Fruit fly (Drosophila melanogaster) whole organism, embryonic: ENCODE data around the gene Helz.

Source experiments
- Atf3 ChIP-seq: fragments of 200-800 bp; sonication (Bioruptor generic); optimal IDR thresholded peaks from 3 replicates; lab custom pipeline; 2016; ENCODE audit warnings: missing biosample characterization, missing genetic modification characterization
- B-H1 ChIP-seq: fragments of 200-800 bp; sonication (Bioruptor generic); IDR thresholded peaks from 3 replicates; pipeline ENCODE4 v1.3.6; 2022; ENCODE audit warnings: missing biosample characterization, missing genetic modification characterization
- CG10274 ChIP-seq: fragments of 200-800 bp; sonication (Bioruptor generic); optimal IDR thresholded peaks from 3 replicates; lab custom pipeline; 2017; ENCODE audit warnings: missing biosample characterization, mild to moderate bottlenecking, missing genetic modification characterization
- CG10366 ChIP-seq: fragments of 200-800 bp; sonication (Bioruptor generic); IDR thresholded peaks from 2 replicates; pipeline ENCODE4 v1.3.6; 2022; ENCODE audit warnings: missing biosample characterization, missing genetic modification characterization
- CG10543 ChIP-seq: fragments of 200-800 bp; sonication (Bioruptor generic); optimal IDR thresholded peaks from 3 replicates; lab custom pipeline; 2017; ENCODE audit warnings: missing biosample characterization, mild to moderate bottlenecking, missing genetic modification characterization, moderate library complexity
- CG13296 ChIP-seq: fragments of 200-800 bp; sonication (Bioruptor generic); optimal IDR thresholded peaks from 3 replicates; lab custom pipeline; 2018; ENCODE audit warnings: missing biosample characterization, mild to moderate bottlenecking, missing genetic modification characterization
- CG14860 ChIP-seq: fragments of 200-800 bp; sonication (Bioruptor generic); IDR thresholded peaks from 3 replicates; pipeline ENCODE4 v1.3.6; 2022; ENCODE audit warnings: missing biosample characterization, missing genetic modification characterization; ENCODE audit not compliant: partially characterized antibody
- CG15514 ChIP-seq: fragments of 200-800 bp; sonication (Bioruptor generic); optimal IDR thresholded peaks from 3 replicates; lab custom pipeline; 2017; ENCODE audit warnings: missing biosample characterization, missing genetic modification characterization, mild to moderate bottlenecking, moderate library complexity, missing genetic modification reagents
- CG17359 ChIP-seq: fragments of 200-800 bp; sonication (Bioruptor generic); optimal IDR thresholded peaks from 3 replicates; lab custom pipeline; 2018; ENCODE audit warnings: missing biosample characterization, mild to moderate bottlenecking, missing genetic modification characterization, moderate library complexity
- CG17912 ChIP-seq: fragments of 200-800 bp; sonication (Bioruptor generic); optimal IDR thresholded peaks from 2 replicates; lab custom pipeline; 2018; ENCODE audit warnings: missing biosample characterization, mild to moderate bottlenecking, missing genetic modification characterization
- CG18011 ChIP-seq: fragments of 200-800 bp; sonication (Bioruptor generic); optimal IDR thresholded peaks from 2 replicates; lab custom pipeline; 2017; ENCODE audit warnings: missing biosample characterization, missing genetic modification characterization, mild to moderate bottlenecking, moderate library complexity, missing genotype
- CG1832 ChIP-seq: fragments of 200-800 bp; sonication (Bioruptor generic); optimal IDR thresholded peaks from 2 replicates; lab custom pipeline; 2017; ENCODE audit warnings: missing biosample characterization, mild to moderate bottlenecking, missing genetic modification characterization, inconsistent platforms
- CG18764 ChIP-seq: fragments of 200-800 bp; sonication (Bioruptor generic); optimal IDR thresholded peaks from 3 replicates; lab custom pipeline; 2016; ENCODE audit warnings: missing biosample characterization, missing genetic modification characterization
- CG2202 ChIP-seq: fragments of 200-800 bp; sonication (Bioruptor generic); optimal IDR thresholded peaks from 2 replicates; lab custom pipeline; 2018; ENCODE audit warnings: missing biosample characterization, mild to moderate bottlenecking, missing genetic modification characterization
- CG3281 ChIP-seq: fragments of 200-800 bp; sonication (Bioruptor generic); optimal IDR thresholded peaks from 3 replicates; lab custom pipeline; 2017; ENCODE audit warnings: missing biosample characterization, mild to moderate bottlenecking, missing genetic modification characterization
- CG3838 ChIP-seq: fragments of 200-800 bp; sonication (Bioruptor generic); optimal IDR thresholded peaks from 3 replicates; lab custom pipeline; 2016; ENCODE audit warnings: missing biosample characterization, missing genetic modification characterization
- CG5180 ChIP-seq: fragments of 200-800 bp; sonication (Bioruptor generic); optimal IDR thresholded peaks from 3 replicates; lab custom pipeline; 2017; ENCODE audit warnings: missing biosample characterization, missing genetic modification characterization, mild to moderate bottlenecking, moderate library complexity, missing genetic modification reagents
- CG6272 ChIP-seq: fragments of 200-800 bp; sonication (Bioruptor generic); IDR thresholded peaks from 2 replicates; pipeline ENCODE4 v1.3.6; 2022; ENCODE audit warnings: missing biosample characterization, missing genetic modification characterization
- CG9437 ChIP-seq: fragments of 200-800 bp; sonication (Bioruptor generic); optimal IDR thresholded peaks from 2 replicates; lab custom pipeline; 2018; ENCODE audit warnings: missing biosample characterization, mild to moderate bottlenecking, missing genetic modification characterization
- HmgD ChIP-seq: fragments of 200-800 bp; sonication (Bioruptor generic); optimal IDR thresholded peaks from 3 replicates; lab custom pipeline; 2016; ENCODE audit warnings: missing biosample characterization, missing genetic modification characterization
- HmgZ ChIP-seq: fragments of 200-800 bp; sonication (Bioruptor generic); optimal IDR thresholded peaks from 2 replicates; lab custom pipeline; 2018; ENCODE audit warnings: missing biosample characterization, mild to moderate bottlenecking, missing genetic modification characterization
- Hr3 ChIP-seq: fragments of 200-800 bp; sonication (Bioruptor generic); optimal IDR thresholded peaks from 3 replicates; lab custom pipeline; 2016; ENCODE audit warnings: missing biosample characterization, missing genetic modification characterization
- NC2β ChIP-seq: fragments of 200-800 bp; sonication (Bioruptor generic); optimal IDR thresholded peaks from 2 replicates; lab custom pipeline; 2016; ENCODE audit warnings: missing biosample characterization, missing genetic modification characterization
- Neu2 ChIP-seq: fragments of 200-800 bp; sonication (Bioruptor generic); optimal IDR thresholded peaks from 3 replicates; lab custom pipeline; 2016; ENCODE audit warnings: missing biosample characterization, missing genetic modification characterization, borderline replicate concordance
- Oli ChIP-seq: fragments of 200-800 bp; sonication (Bioruptor generic); optimal IDR thresholded peaks from 2 replicates; lab custom pipeline; 2018; ENCODE audit warnings: missing biosample characterization, mild to moderate bottlenecking, missing genetic modification characterization, moderate library complexity
- Rx ChIP-seq: fragments of 200-800 bp; sonication (Bioruptor generic); IDR thresholded peaks from 2 replicates; pipeline ENCODE4 v1.3.6; 2022; ENCODE audit warnings: missing biosample characterization, missing genetic modification characterization
- Side ChIP-seq: fragments of 200-800 bp; sonication (Bioruptor generic); optimal IDR thresholded peaks from 2 replicates; lab custom pipeline; 2016; ENCODE audit warnings: missing biosample characterization, missing genetic modification characterization
- YL-1 ChIP-seq: fragments of 200-800 bp; sonication (Bioruptor generic); optimal IDR thresholded peaks from 3 replicates; lab custom pipeline; 2017; ENCODE audit warnings: missing biosample characterization, mild to moderate bottlenecking, missing genetic modification characterization
- amos ChIP-seq: fragments of 200-800 bp; sonication (Bioruptor generic); IDR thresholded peaks from 2 replicates; pipeline ENCODE4 v1.3.6; 2022; ENCODE audit warnings: missing biosample characterization, missing genetic modification characterization; ENCODE audit not compliant: partially characterized antibody
- cas ChIP-seq: fragments of 200-800 bp; sonication (Bioruptor generic); IDR thresholded peaks from 2 replicates; pipeline ENCODE4 v1.3.6; 2022; ENCODE audit warnings: missing biosample characterization, missing genetic modification characterization
- cwo ChIP-seq: fragments of 200-800 bp; sonication (Bioruptor generic); optimal IDR thresholded peaks from 3 replicates; lab custom pipeline; 2017; ENCODE audit warnings: missing biosample characterization, missing genetic modification characterization, mild to moderate bottlenecking, moderate library complexity, missing genetic modification reagents
- dan ChIP-seq: fragments of 200-800 bp; sonication (Bioruptor generic); IDR thresholded peaks from 2 replicates; pipeline ENCODE4 v1.3.6; 2022; ENCODE audit warnings: missing biosample characterization, missing genetic modification characterization
- dm ChIP-seq: fragments of 200-800 bp; sonication (Bioruptor generic); optimal IDR thresholded peaks from 3 replicates; lab custom pipeline; 2016; ENCODE audit warnings: missing biosample characterization, missing genetic modification characterization
- exex ChIP-seq: fragments of 200-800 bp; sonication (Bioruptor generic); optimal IDR thresholded peaks from 4 replicates; lab custom pipeline; 2018; ENCODE audit warnings: missing biosample characterization, mild to moderate bottlenecking, missing genetic modification characterization, moderate library complexity
- gce ChIP-seq: fragments of 200-800 bp; sonication (Bioruptor generic); IDR thresholded peaks from 3 replicates; pipeline ENCODE4 v1.3.6; 2022; ENCODE audit warnings: missing biosample characterization, missing genetic modification characterization
- gfzf ChIP-seq: fragments of 200-800 bp; sonication (Bioruptor generic); optimal IDR thresholded peaks from 2 replicates; lab custom pipeline; 2016; ENCODE audit warnings: missing biosample characterization, mild to moderate bottlenecking, missing genetic modification characterization, moderate library complexity
- gro ChIP-seq: fragments of 200-800 bp; sonication (Bioruptor generic); optimal IDR thresholded peaks from 2 replicates; lab custom pipeline; 2016; ENCODE audit warnings: missing biosample characterization, missing genetic modification characterization
- gsb ChIP-seq: fragments of 200-800 bp; sonication (Bioruptor generic); IDR thresholded peaks from 2 replicates; pipeline ENCODE4 v1.3.6; 2022; ENCODE audit warnings: missing biosample characterization, missing genetic modification characterization
- lab ChIP-seq: fragments of 200-800 bp; sonication (Bioruptor generic); optimal IDR thresholded peaks from 3 replicates; lab custom pipeline; 2017; ENCODE audit warnings: missing biosample characterization, missing genetic modification characterization, mild to moderate bottlenecking, moderate library complexity, missing genetic modification reagents
- lola ChIP-seq, 3 experiments: fragments of >200 bp in 2 of 3; fragments of 200-800 bp in 1 of 3; sonication (Bioruptor generic) in 1 of 3; optimal IDR thresholded peaks; 2 replicates each; lab custom pipeline; 2017 to 2019; ENCODE audit warnings: missing biosample characterization in 3 of 3, missing genetic modification characterization in 3 of 3, mild to moderate bottlenecking in 1 of 3, moderate library complexity in 1 of 3
- luna ChIP-seq: fragments of 200-800 bp; sonication (Bioruptor generic); optimal IDR thresholded peaks from 2 replicates; lab custom pipeline; 2016; ENCODE audit warnings: missing biosample characterization, missing genetic modification characterization
- org-1 ChIP-seq: fragments of 200-800 bp; sonication (Bioruptor generic); optimal IDR thresholded peaks from 2 replicates; lab custom pipeline; 2017; ENCODE audit warnings: missing biosample characterization, missing genetic modification characterization
- sens-2 ChIP-seq: fragments of 200-800 bp; sonication (Bioruptor generic); IDR thresholded peaks from 2 replicates; pipeline ENCODE4 v1.3.6; 2022; ENCODE audit warnings: missing biosample characterization, missing genetic modification characterization
- sim ChIP-seq: fragments of 200-800 bp; sonication (Bioruptor generic); IDR thresholded peaks from 2 replicates; pipeline ENCODE4 v1.3.6; 2022; ENCODE audit warnings: missing biosample characterization, missing genetic modification characterization
- ssp ChIP-seq: fragments of 200-800 bp; sonication (Bioruptor generic); IDR thresholded peaks from 2 replicates; pipeline ENCODE4 v1.3.6; 2022; ENCODE audit warnings: missing biosample characterization, missing genetic modification characterization
- toy ChIP-seq: fragments of 200-800 bp; sonication (Bioruptor generic); IDR thresholded peaks from 2 replicates; pipeline ENCODE4 v1.3.6; 2022; ENCODE audit warnings: missing biosample characterization, missing genetic modification characterization
- trh ChIP-seq: fragments of 200-800 bp; sonication (Bioruptor generic); optimal IDR thresholded peaks from 2 replicates; lab custom pipeline; 2016; ENCODE audit warnings: missing biosample characterization, missing genetic modification characterization
- ttk ChIP-seq: fragments of 200-800 bp; sonication (Bioruptor generic); IDR thresholded peaks from 2 replicates; pipeline ENCODE4 v2.1.2; 2022; ENCODE audit warnings: missing biosample characterization, missing genetic modification characterization
- vfl ChIP-seq: fragments of 200-800 bp; sonication (Bioruptor generic); optimal IDR thresholded peaks from 2 replicates; lab custom pipeline; 2016; ENCODE audit warnings: missing biosample characterization, missing genetic modification characterization

Helz gene

dm6 chr3L:14759984-14760626, 29.6 kb upstream of the Helz start (continued):
- TF ChIP-seq CG15514 (GFP tag; lab: Kevin White, UChicago) = peak; percentile 36
- no peak for TF ChIP-seq CG13296 (GFP tag; lab: Kevin White, UChicago)
- TF ChIP-seq HmgZ (tag; lab: Kevin White, UChicago) = peak; percentile 42
- peak; percentile 45 for TF ChIP-seq CG18764
- TF ChIP-seq org-1 (GFP tag; lab: Kevin White, UChicago) = no peak
- TF ChIP-seq CG18011 (GFP tag; lab: Kevin White, UChicago) = peak; percentile 30
- TF ChIP-seq Atf3 = peak; percentile 44
- TF ChIP-seq dan (GFP tag; lab: Robert Waterston, UW) = no peak
- peak; percentile 77 for TF ChIP-seq Oli (tag; lab: Kevin White, UChicago)
- peak; percentile 38; the same call in 1 of the 3 replicates for TF ChIP-seq B-H1 (GFP tag; lab: Robert Waterston, UW)
- TF ChIP-seq gsb (GFP tag; lab: Robert Waterston, UW) = no peak
- TF ChIP-seq lab (GFP tag; lab: Kevin White, UChicago) = peak; percentile 58
- TF ChIP-seq trh (GFP tag; lab: Kevin White, UChicago) = peak; percentile 14
- TF ChIP-seq CG10366 (GFP tag; lab: Robert Waterston, UW) = peak; percentile 69
- peak; percentile 16 for TF ChIP-seq CG2202 (tag; lab: Kevin White, UChicago)
- TF ChIP-seq Neu2 = no peak
- TF ChIP-seq Rx = peak; percentile 26; the same call in 1 of the 2 replicates
- TF ChIP-seq CG6272 (GFP tag; lab: Robert Waterston, UW) = no peak
- no peak for TF ChIP-seq CG3838 (GFP tag; lab: Kevin White, UChicago)
- TF ChIP-seq Hr3 (GFP tag; lab: Kevin White, UChicago) = peak; percentile 63
- TF ChIP-seq lola (GFP tag; optimal IDR thresholded peaks at IDR 0.05; lab: Kevin White, UChicago) = peak in 1 of 3 experiments; percentile 52
- TF ChIP-seq sens-2 (GFP tag; lab: Robert Waterston, UW) = no peak
- no peak for TF ChIP-seq HmgD (GFP tag; lab: Kevin White, UChicago)
- peak; percentile 31 for TF ChIP-seq CG10274 (GFP tag; lab: Kevin White, UChicago)
- peak; percentile 53 for TF ChIP-seq NC2β (GFP tag; lab: Kevin White, UChicago)
- no peak for TF ChIP-seq CG17912 (GFP tag; lab: Kevin White, UChicago)
- TF ChIP-seq luna (GFP tag; lab: Kevin White, UChicago) = peak; percentile 0
- TF ChIP-seq amos (GFP tag; lab: Robert Waterston, UW) = no peak; the same call in 1 of the 2 replicates
- no peak for TF ChIP-seq CG10543
- TF ChIP-seq CG14860 (GFP tag; lab: Robert Waterston, UW) = no peak
- peak; percentile 44 for TF ChIP-seq CG9437 (GFP tag; lab: Kevin White, UChicago)
- peak; percentile 5 for TF ChIP-seq gfzf (GFP tag; lab: Kevin White, UChicago)
- peak; percentile 39; the same call in 1 of the 3 replicates for TF ChIP-seq gce (GFP tag; lab: Robert Waterston, UW)
- no peak for TF ChIP-seq cas (GFP tag; lab: Robert Waterston, UW)
- TF ChIP-seq gro (GFP tag; lab: Kevin White, UChicago) = peak; percentile 57
- TF ChIP-seq sim = no peak
- 0 out of 2 replicates have a peak, but pooled peaks have one; percentile 34 for TF ChIP-seq ssp (GFP tag; lab: Robert Waterston, UW)
- peak; percentile 35 for TF ChIP-seq Side (GFP tag; lab: Kevin White, UChicago)
- TF ChIP-seq cwo = peak; percentile 36
- TF ChIP-seq toy (GFP tag; lab: Robert Waterston, UW) = no peak
- TF ChIP-seq vfl (GFP tag; lab: Kevin White, UChicago) = peak; percentile 19
- TF ChIP-seq exex (tag; lab: Kevin White, UChicago) = no peak
- TF ChIP-seq CG3281 (GFP tag; lab: Kevin White, UChicago) = peak; percentile 54
- TF ChIP-seq CG1832 (GFP tag; lab: Kevin White, UChicago) = no peak
- peak; percentile 44; the same call in 1 of the 2 replicates for TF ChIP-seq ttk
- peak; percentile 81 for TF ChIP-seq CG17359 (tag; lab: Kevin White, UChicago)
- TF ChIP-seq dm = peak; percentile 34
- TF ChIP-seq CG5180 = peak; percentile 44
- TF ChIP-seq YL-1 = no peak
